Fruit fly (Drosophila melanogaster): ENCODE results near the gene btl.

btl gene

dm6 chr3L:14114084-14114483 is 38.5 kb downstream of the btl start:
- TF ChIP-seq h (optimal IDR thresholded peaks at IDR 0.05) (no peak), Myc (optimal IDR thresholded peaks at IDR 0.05) (no peak), insv (optimal IDR thresholded peaks at IDR 0.05) (no peak), ttk (optimal IDR thresholded peaks at IDR 0.05) (no peak), Sin3A (optimal IDR thresholded peaks at IDR 0.05) (no peak), psq (optimal IDR thresholded peaks at IDR 0.05) (no peak)

- TF ChIP-seq insv (optimal IDR thresholded peaks at IDR 0.05) (no peak), h (optimal IDR thresholded peaks at IDR 0.05) (no peak), ttk (optimal IDR thresholded peaks at IDR 0.05) (no peak), Sin3A (optimal IDR thresholded peaks at IDR 0.05) (no peak), psq (optimal IDR thresholded peaks at IDR 0.05) (no peak), Myc (optimal IDR thresholded peaks at IDR 0.05) (no peak)
Observed at dm6 chr3L:14118767-14119166, 43.2 kb downstream of the btl start.

- TF ChIP-seq ttk (optimal IDR thresholded peaks at IDR 0.05), result no peak
- TF ChIP-seq psq (optimal IDR thresholded peaks at IDR 0.05), result no peak
- no peak for TF ChIP-seq Sin3A (optimal IDR thresholded peaks at IDR 0.05)
- TF ChIP-seq Myc (optimal IDR thresholded peaks at IDR 0.05), result no peak
- TF ChIP-seq insv (optimal IDR thresholded peaks at IDR 0.05), result no peak
- no peak for TF ChIP-seq h (optimal IDR thresholded peaks at IDR 0.05)
Observed at dm6 chr3L:14122048-14122447, 46.5 kb downstream of the btl start.

dm6 chr3L:14125616-14126015 is 50.0 kb downstream of the btl start:
- TF ChIP-seq psq (optimal IDR thresholded peaks at IDR 0.05) (no peak), insv (optimal IDR thresholded peaks at IDR 0.05) (no peak), ttk (optimal IDR thresholded peaks at IDR 0.05) (no peak), Sin3A (optimal IDR thresholded peaks at IDR 0.05) (no peak), h (optimal IDR thresholded peaks at IDR 0.05) (no peak), Myc (optimal IDR thresholded peaks at IDR 0.05) (no peak)

- no peak for TF ChIP-seq psq (optimal IDR thresholded peaks at IDR 0.05)
- no peak for TF ChIP-seq Sin3A (optimal IDR thresholded peaks at IDR 0.05)
- no peak for TF ChIP-seq insv (optimal IDR thresholded peaks at IDR 0.05)
- TF ChIP-seq Myc (optimal IDR thresholded peaks at IDR 0.05), result no peak
- no peak for TF ChIP-seq h (optimal IDR thresholded peaks at IDR 0.05)
- TF ChIP-seq ttk (optimal IDR thresholded peaks at IDR 0.05), result no peak
Observed at dm6 chr3L:14131274-14131989, 55.9 kb downstream of the btl start, which contains the start of gene Sox21b. Sox21b (minus strand) TSS chr3L:14131324.
